Worm (Caenorhabditis elegans) whole organism, late embryonic: ENCODE data around the gene T04C4.3.

Source experiments
- C08G9.2 ChIP-seq: sonication (generic microtip); optimal IDR thresholded peaks from 2 replicates; lab custom pipeline; 2016; ENCODE audit warnings: mild to moderate bottlenecking, missing genetic modification characterization, moderate library complexity, missing compliant biosample characterization
- C38D4.7 ChIP-seq: fragments of 200-800 bp; sonication (Bioruptor generic); optimal IDR thresholded peaks from 2 replicates; lab custom pipeline; 2018; ENCODE audit warnings: mild to moderate bottlenecking, missing genetic modification characterization, moderate library complexity, missing compliant biosample characterization
- K02D7.2 ChIP-seq: sonication (generic microtip); optimal IDR thresholded peaks from 2 replicates; lab custom pipeline; 2017; ENCODE audit warnings: mild to moderate bottlenecking, missing genetic modification characterization, missing compliant biosample characterization
- T23F11.4 ChIP-seq: fragments of 200-800 bp; sonication (Bioruptor generic); optimal IDR thresholded peaks from 2 replicates; lab custom pipeline; 2018; ENCODE audit warnings: mild to moderate bottlenecking, missing genetic modification characterization, missing compliant biosample characterization
- ceh-14 ChIP-seq: sonication (generic microtip); optimal IDR thresholded peaks from 2 replicates; lab custom pipeline; 2016; ENCODE audit warnings: missing genotype, missing genetic modification characterization, missing compliant biosample characterization
- ceh-19 ChIP-seq: fragments of 200-800 bp; sonication (Bioruptor generic); optimal IDR thresholded peaks from 2 replicates; lab custom pipeline; 2018; ENCODE audit warnings: mild to moderate bottlenecking, missing genetic modification characterization, missing compliant biosample characterization
- ceh-22 ChIP-seq: sonication (generic microtip); optimal IDR thresholded peaks from 2 replicates; lab custom pipeline; 2017; ENCODE audit warnings: missing biosample characterization, missing genetic modification characterization
- ceh-30 ChIP-seq: fragments of 150-350 bp; optimal IDR thresholded peaks from 2 replicates; lab custom pipeline; 2014; ENCODE audit warnings: missing biosample characterization, missing genetic modification characterization
- ceh-31 ChIP-seq: sonication (generic microtip); optimal IDR thresholded peaks from 2 replicates; lab custom pipeline; 2016; ENCODE audit warnings: missing genetic modification characterization, missing compliant biosample characterization
- ceh-34 ChIP-seq: sonication (generic microtip); optimal IDR thresholded peaks from 2 replicates; lab custom pipeline; 2016; ENCODE audit warnings: mild to moderate bottlenecking, missing genetic modification characterization, missing compliant biosample characterization
- ceh-48 ChIP-seq: sonication (generic microtip); optimal IDR thresholded peaks from 2 replicates; lab custom pipeline; 2016; ENCODE audit warnings: missing genetic modification characterization, inconsistent platforms, missing compliant biosample characterization
- che-1 ChIP-seq: sonication (generic microtip); optimal IDR thresholded peaks from 2 replicates; lab custom pipeline; 2016; ENCODE audit warnings: mild to moderate bottlenecking, missing genetic modification characterization, missing compliant biosample characterization
- dve-1 ChIP-seq: sonication (generic microtip); optimal IDR thresholded peaks from 2 replicates; lab custom pipeline; 2017; ENCODE audit warnings: antibody characterized with exemption, mild to moderate bottlenecking, missing genetic modification characterization, missing compliant biosample characterization
- elt-2 ChIP-seq: sonication (generic microtip); optimal IDR thresholded peaks from 2 replicates; lab custom pipeline; 2016; ENCODE audit warnings: missing genetic modification reagents, missing genetic modification characterization, missing compliant biosample characterization
- ets-4 ChIP-seq: sonication (generic microtip); optimal IDR thresholded peaks from 2 replicates; lab custom pipeline; 2016; ENCODE audit warnings: missing genetic modification characterization, missing compliant biosample characterization
- eyg-1 ChIP-seq: sonication (generic microtip); optimal IDR thresholded peaks from 2 replicates; lab custom pipeline; 2016; ENCODE audit warnings: missing genotype, missing genetic modification characterization, missing compliant biosample characterization
- fkh-10 ChIP-seq: fragments of 150-350 bp; optimal IDR thresholded peaks from 2 replicates; lab custom pipeline; 2014; ENCODE audit warnings: missing biosample characterization, missing genetic modification reagents, missing genetic modification characterization
- fkh-6 ChIP-seq: sonication (generic microtip); optimal IDR thresholded peaks from 2 replicates; lab custom pipeline; 2016; ENCODE audit warnings: missing genetic modification characterization, missing compliant biosample characterization
- gmeb-2 ChIP-seq: sonication (generic microtip); optimal IDR thresholded peaks from 2 replicates; lab custom pipeline; 2016; ENCODE audit warnings: missing genetic modification characterization, inconsistent platforms, missing compliant biosample characterization
- hlh-13 ChIP-seq: fragments of 200-800 bp; sonication (Bioruptor generic); optimal IDR thresholded peaks from 2 replicates; lab custom pipeline; 2018; ENCODE audit warnings: mild to moderate bottlenecking, missing genetic modification characterization, missing compliant biosample characterization
- hlh-15 ChIP-seq: sonication (generic microtip); optimal IDR thresholded peaks from 2 replicates; lab custom pipeline; 2016; ENCODE audit warnings: missing genetic modification characterization, missing compliant biosample characterization
- hlh-30 ChIP-seq: sonication (generic microtip); optimal IDR thresholded peaks from 2 replicates; lab custom pipeline; 2017; ENCODE audit warnings: antibody characterized with exemption, missing genetic modification characterization, missing compliant biosample characterization; ENCODE audit not compliant: insufficient read depth
- lim-6 ChIP-seq: sonication (generic microtip); optimal IDR thresholded peaks from 2 replicates; lab custom pipeline; 2016; ENCODE audit warnings: missing genetic modification characterization, missing compliant biosample characterization
- lin-11 ChIP-seq: fragments of 200-800 bp; sonication (Bioruptor generic); optimal IDR thresholded peaks from 2 replicates; lab custom pipeline; 2018; ENCODE audit warnings: mild to moderate bottlenecking, missing genetic modification characterization, missing compliant biosample characterization
- madf-2 ChIP-seq: sonication (generic microtip); optimal IDR thresholded peaks from 2 replicates; lab custom pipeline; 2017; ENCODE audit warnings: missing genetic modification characterization, missing compliant biosample characterization
- nfya-1 ChIP-seq: sonication (generic microtip); optimal IDR thresholded peaks from 2 replicates; lab custom pipeline; 2017; ENCODE audit warnings: missing genetic modification characterization, mild to moderate bottlenecking, missing compliant biosample characterization, antibody characterized with exemption, moderate library complexity
- nhr-11 ChIP-seq: fragments of 150-350 bp; optimal IDR thresholded peaks from 2 replicates; lab custom pipeline; 2014; ENCODE audit warnings: missing biosample characterization, missing genetic modification characterization
- nhr-232 ChIP-seq: sonication (generic microtip); optimal IDR thresholded peaks from 2 replicates; lab custom pipeline; 2016; ENCODE audit warnings: missing genetic modification characterization, missing compliant biosample characterization
- npax-4 ChIP-seq: sonication (generic microtip); optimal IDR thresholded peaks from 2 replicates; lab custom pipeline; 2016; ENCODE audit warnings: missing genetic modification characterization, missing compliant biosample characterization
- odd-2 ChIP-seq: sonication (generic microtip); optimal IDR thresholded peaks from 2 replicates; lab custom pipeline; 2017; ENCODE audit warnings: antibody characterized with exemption, mild to moderate bottlenecking, missing genetic modification characterization, missing compliant biosample characterization
- pag-3 ChIP-seq: sonication (generic microtip); optimal IDR thresholded peaks from 2 replicates; lab custom pipeline; 2016; ENCODE audit warnings: missing compliant biosample characterization, missing genetic modification characterization, borderline replicate concordance
- pat-9 ChIP-seq: fragments of 200-800 bp; sonication (Bioruptor generic); optimal IDR thresholded peaks from 2 replicates; lab custom pipeline; 2018; ENCODE audit warnings: mild to moderate bottlenecking, missing genetic modification characterization, moderate library complexity, missing compliant biosample characterization
- pha-2 ChIP-seq: sonication (generic microtip); optimal IDR thresholded peaks from 2 replicates; lab custom pipeline; 2017; ENCODE audit warnings: mild to moderate bottlenecking, missing genetic modification characterization, missing compliant biosample characterization
- pqm-1 ChIP-seq: sonication (generic microtip); optimal IDR thresholded peaks from 2 replicates; lab custom pipeline; 2016; ENCODE audit warnings: missing genetic modification characterization, missing compliant biosample characterization
- pros-1 ChIP-seq: fragments of 150-350 bp; optimal IDR thresholded peaks from 2 replicates; lab custom pipeline; 2014; ENCODE audit warnings: missing biosample characterization, missing genetic modification reagents, missing genetic modification characterization
- rnt-1 ChIP-seq: sonication (generic microtip); optimal IDR thresholded peaks from 2 replicates; lab custom pipeline; 2016; ENCODE audit warnings: missing genetic modification characterization, missing compliant biosample characterization
- sdc-2 ChIP-seq: sonication (generic microtip); optimal IDR thresholded peaks from 2 replicates; lab custom pipeline; 2016; ENCODE audit warnings: missing genotype, missing genetic modification characterization, missing compliant biosample characterization
- sox-4 ChIP-seq: sonication (generic microtip); optimal IDR thresholded peaks from 2 replicates; lab custom pipeline; 2017; ENCODE audit warnings: mild to moderate bottlenecking, missing genetic modification characterization, inconsistent platforms, missing compliant biosample characterization
- syd-9 ChIP-seq: sonication (generic microtip); optimal IDR thresholded peaks from 2 replicates; lab custom pipeline; 2016; ENCODE audit warnings: mild to moderate bottlenecking, missing genetic modification characterization, moderate library complexity, missing compliant biosample characterization
- tbx-2 ChIP-seq: sonication (generic microtip); optimal IDR thresholded peaks from 2 replicates; lab custom pipeline; 2016; ENCODE audit warnings: missing genetic modification characterization, missing compliant biosample characterization
- tbx-7 ChIP-seq: sonication (generic microtip); optimal IDR thresholded peaks from 2 replicates; lab custom pipeline; 2016; ENCODE audit warnings: missing genotype, missing genetic modification characterization, missing compliant biosample characterization
- ttx-3 ChIP-seq: sonication (generic microtip); optimal IDR thresholded peaks from 2 replicates; lab custom pipeline; 2016; ENCODE audit warnings: missing genetic modification reagents, missing genetic modification characterization, missing compliant biosample characterization
- unc-42 ChIP-seq: sonication (generic microtip); optimal IDR thresholded peaks from 2 replicates; lab custom pipeline; 2016; ENCODE audit warnings: missing genotype, missing genetic modification characterization, missing compliant biosample characterization
- unc-55 ChIP-seq: sonication (generic microtip); optimal IDR thresholded peaks from 2 replicates; lab custom pipeline; 2017; ENCODE audit warnings: missing biosample characterization, missing genetic modification reagents, missing genetic modification characterization
- unc-86 ChIP-seq: sonication (generic microtip); optimal IDR thresholded peaks from 2 replicates; lab custom pipeline; 2016; ENCODE audit warnings: missing genetic modification characterization, missing compliant biosample characterization
- zip-5 ChIP-seq: sonication (generic microtip); optimal IDR thresholded peaks from 2 replicates; lab custom pipeline; 2016; ENCODE audit warnings: missing genetic modification characterization, missing compliant biosample characterization

The T04C4.3 gene

DNA sequence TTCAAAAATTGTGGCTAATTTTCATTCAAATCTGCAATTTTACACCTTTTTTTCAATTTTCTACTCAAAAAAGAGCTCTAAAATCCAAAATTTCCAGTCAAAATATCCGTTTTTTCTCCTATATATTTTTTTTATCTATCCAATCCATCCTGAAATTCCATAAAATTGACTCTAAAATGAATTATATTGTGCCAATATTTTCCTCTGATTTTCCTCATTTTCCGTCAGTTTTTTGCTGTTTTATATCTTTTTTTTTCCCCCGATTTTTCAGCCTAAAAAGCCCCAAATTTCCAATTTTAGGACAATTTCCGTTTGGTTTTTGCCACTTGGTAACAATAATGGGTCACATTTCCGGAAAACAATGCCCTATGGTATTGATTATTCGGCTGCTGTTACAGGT lies 17.9 kb downstream of the T04C4.3 start, which contains the start of gene Y71G10AR.4:
Gene Y71G10AR.4, plus strand, starts transcription at position 301 of the 400 bp plus-strand sequence.
- TF ChIP-seq rnt-1 (tag; lab: Kevin White, UChicago) (no peak), fkh-10 (no peak), sox-4 (tag; lab: Kevin White, UChicago) (no peak), K02D7.2 (no peak), ceh-22 (tag; lab: Kevin White, UChicago) (no peak), ceh-34 (tag; lab: Kevin White, UChicago) (no peak), npax-4 (tag; lab: Kevin White, UChicago) (no peak), gmeb-2 (no peak), C08G9.2 (no peak), lim-6 (no peak), fkh-6 (tag; lab: Kevin White, UChicago) (no peak), ets-4 (tag; lab: Kevin White, UChicago) (no peak), lin-11 (tag; lab: Kevin White, UChicago) (no peak)

- no peak for TF ChIP-seq K02D7.2
- TF ChIP-seq pros-1 (tag; lab: Kevin White, UChicago): no peak
- no peak for TF ChIP-seq che-1 (tag; lab: Kevin White, UChicago)
- TF ChIP-seq hlh-13 (GFP tag; lab: Kevin White, UChicago): no peak
- TF ChIP-seq hlh-15 (tag; lab: Kevin White, UChicago): no peak
- TF ChIP-seq C38D4.7: no peak
These were observed 21.1 kb downstream of the T04C4.3 start for ce11 chrIV:2195598-2195997.

DNA sequence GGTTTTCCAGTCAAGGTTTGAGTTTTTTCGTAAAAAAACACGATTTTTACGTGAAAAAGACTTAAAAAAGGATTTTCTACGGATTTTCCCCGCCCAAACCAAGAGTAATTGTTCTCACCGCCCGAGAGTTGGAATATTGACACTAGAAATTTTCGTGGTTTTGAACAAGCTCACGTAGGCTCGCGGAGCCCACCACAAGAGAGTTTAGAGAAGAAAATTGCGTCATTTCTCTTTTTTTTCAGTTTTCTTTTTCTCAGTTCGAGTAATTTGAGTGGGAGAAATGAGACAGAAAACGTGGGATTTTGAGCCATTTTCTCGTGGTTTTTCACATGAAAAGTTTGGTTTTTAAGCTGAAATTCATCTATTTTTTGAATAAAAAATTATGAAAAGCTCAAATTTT lies 23.1 kb downstream of the T04C4.3 start:
- no peak for TF ChIP-seq lim-6
- no peak for TF ChIP-seq hlh-15 (tag; lab: Kevin White, UChicago)
- no peak for TF ChIP-seq ceh-31 (tag; lab: Kevin White, UChicago)
- TF ChIP-seq hlh-13 (GFP tag; lab: Kevin White, UChicago): no peak
- TF ChIP-seq ceh-19: no peak
- no peak for TF ChIP-seq nhr-11 (tag; lab: Kevin White, UChicago)
- no peak for TF ChIP-seq ceh-34 (tag; lab: Kevin White, UChicago)
- no peak for TF ChIP-seq nfya-1 (tag; lab: Kevin White, UChicago)
- TF ChIP-seq pat-9 (tag; lab: Kevin White, UChicago): no peak
- TF ChIP-seq unc-42 (tag; lab: Kevin White, UChicago): no peak
- no peak for TF ChIP-seq pqm-1 (tag; lab: Kevin White, UChicago)
- no peak for TF ChIP-seq ttx-3
- no peak for TF ChIP-seq ceh-30
- TF ChIP-seq zip-5 (tag; lab: Kevin White, UChicago): no peak
- TF ChIP-seq nhr-232 (tag; lab: Kevin White, UChicago): no peak
- TF ChIP-seq dve-1 (tag; lab: Kevin White, UChicago): no peak

- TF ChIP-seq tbx-7 (tag; lab: Kevin White, UChicago) (no peak), pha-2 (no peak), ceh-14 (peak; percentile 33)
These were observed 23.6 kb downstream of the T04C4.3 start for ce11 chrIV:2193037-2193436.

DNA sequence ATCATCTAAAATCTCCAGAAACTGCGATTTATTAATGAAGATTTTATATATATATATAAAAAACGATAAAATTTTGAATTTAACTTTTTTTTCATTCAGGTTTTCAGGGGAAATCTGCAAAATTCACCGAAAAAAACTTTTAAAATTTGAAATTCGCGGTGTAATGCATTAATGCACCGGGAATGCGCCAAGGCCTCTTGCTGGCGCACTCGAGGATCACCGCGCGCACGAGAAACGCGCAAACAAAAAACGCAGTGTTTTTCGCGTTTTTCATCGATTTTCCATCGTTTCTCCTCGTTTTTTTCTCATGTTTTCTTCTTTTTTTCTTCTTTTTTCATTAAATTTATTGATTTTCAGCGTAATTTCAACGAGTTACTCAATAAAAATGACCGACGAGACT lies 39.1 kb downstream of the T04C4.3 start, which contains the start of gene hrpu-2:
Gene hrpu-2, plus strand, starts transcription at position 352 of the 400 bp plus-strand sequence.
- TF ChIP-seq ceh-48 (tag; lab: Kevin White, UChicago): peak; percentile 58
- TF ChIP-seq odd-2 (tag; lab: Kevin White, UChicago): no peak
- TF ChIP-seq pag-3 (tag; lab: Kevin White, UChicago): no peak
- TF ChIP-seq unc-86 (tag; lab: Kevin White, UChicago): peak; percentile 24
- TF ChIP-seq elt-2 (tag; lab: Kevin White, UChicago): peak; percentile 18
- no peak for TF ChIP-seq madf-2 (tag; lab: Kevin White, UChicago)
- TF ChIP-seq nhr-11 (tag; lab: Kevin White, UChicago): no peak
- TF ChIP-seq gmeb-2: no peak
- TF ChIP-seq tbx-2 (tag; lab: Kevin White, UChicago): peak; percentile 32
- no peak for TF ChIP-seq ceh-22 (tag; lab: Kevin White, UChicago)
- TF ChIP-seq nfya-1 (tag; lab: Kevin White, UChicago): peak; percentile 62
- no peak for TF ChIP-seq syd-9 (tag; lab: Kevin White, UChicago)
- peak; percentile 55 for TF ChIP-seq ceh-31 (tag; lab: Kevin White, UChicago)
- no peak for TF ChIP-seq eyg-1 (tag; lab: Kevin White, UChicago)
- no peak for TF ChIP-seq pros-1 (tag; lab: Kevin White, UChicago)
- TF ChIP-seq che-1 (tag; lab: Kevin White, UChicago): peak; percentile 33
- TF ChIP-seq unc-55 (GFP tag; lab: Kevin White, UChicago): peak; percentile 56
- TF ChIP-seq sdc-2 (tag; lab: Kevin White, UChicago): no peak
- TF ChIP-seq T23F11.4 (GFP tag; lab: Kevin White, UChicago): no peak
- peak; percentile 51 for TF ChIP-seq hlh-30 (tag; lab: Kevin White, UChicago)
